Worm (Caenorhabditis elegans) whole organism, L4/young adult: Measurements from ENCODE around the gene lin-13.

Experiments
- W03F9.2 ChIP-seq: fragments of 150-350 bp; optimal IDR thresholded peaks from 2 replicates; lab custom pipeline; 2014; ENCODE audit warnings: missing biosample characterization, missing genetic modification characterization
- dao-5 ChIP-seq: sonication (generic microtip); optimal IDR thresholded peaks from 2 replicates; lab custom pipeline; 2016; ENCODE audit warnings: missing genotype, missing genetic modification characterization, moderate library complexity, missing compliant biosample characterization

DNA sequence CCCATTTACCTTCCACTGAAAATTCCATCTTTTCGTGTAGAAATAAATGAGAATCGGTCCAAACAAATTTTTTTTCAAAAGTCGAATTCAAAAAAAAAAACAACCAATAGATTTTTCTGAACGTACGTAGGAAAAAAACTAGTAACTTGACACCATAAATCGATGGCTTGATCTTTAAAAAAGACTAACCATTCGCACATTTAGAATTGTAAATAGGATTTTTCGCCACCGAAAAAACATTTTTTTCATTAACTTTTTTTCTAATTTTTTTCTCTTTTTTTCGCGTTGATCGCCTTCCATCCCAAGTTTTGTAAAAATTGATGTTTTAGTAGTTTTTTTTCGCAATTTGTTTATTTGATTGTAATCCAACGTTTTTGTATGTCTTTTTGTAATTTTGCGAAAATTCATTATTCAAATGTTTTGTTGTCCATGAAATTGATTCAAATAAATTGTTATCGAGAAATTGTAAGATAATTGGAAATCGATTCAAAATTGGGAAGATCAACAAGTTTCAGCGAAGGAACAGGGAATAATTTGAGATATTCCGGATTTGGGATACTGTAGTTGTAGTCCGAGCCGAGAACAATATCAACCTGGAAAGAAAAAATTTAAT is 28.5 kb upstream of the lin-13 start:
- TF ChIP-seq dao-5 (tag; lab: Kevin White, UChicago) = no peak
- no peak for TF ChIP-seq W03F9.2 (tag; lab: Kevin White, UChicago)
